Fruit fly (Drosophila melanogaster): ENCODE results near the gene Gmap.
A peak's percentile ranks its signal among the peaks of the same experiment; 100 is the strongest.

DNA sequence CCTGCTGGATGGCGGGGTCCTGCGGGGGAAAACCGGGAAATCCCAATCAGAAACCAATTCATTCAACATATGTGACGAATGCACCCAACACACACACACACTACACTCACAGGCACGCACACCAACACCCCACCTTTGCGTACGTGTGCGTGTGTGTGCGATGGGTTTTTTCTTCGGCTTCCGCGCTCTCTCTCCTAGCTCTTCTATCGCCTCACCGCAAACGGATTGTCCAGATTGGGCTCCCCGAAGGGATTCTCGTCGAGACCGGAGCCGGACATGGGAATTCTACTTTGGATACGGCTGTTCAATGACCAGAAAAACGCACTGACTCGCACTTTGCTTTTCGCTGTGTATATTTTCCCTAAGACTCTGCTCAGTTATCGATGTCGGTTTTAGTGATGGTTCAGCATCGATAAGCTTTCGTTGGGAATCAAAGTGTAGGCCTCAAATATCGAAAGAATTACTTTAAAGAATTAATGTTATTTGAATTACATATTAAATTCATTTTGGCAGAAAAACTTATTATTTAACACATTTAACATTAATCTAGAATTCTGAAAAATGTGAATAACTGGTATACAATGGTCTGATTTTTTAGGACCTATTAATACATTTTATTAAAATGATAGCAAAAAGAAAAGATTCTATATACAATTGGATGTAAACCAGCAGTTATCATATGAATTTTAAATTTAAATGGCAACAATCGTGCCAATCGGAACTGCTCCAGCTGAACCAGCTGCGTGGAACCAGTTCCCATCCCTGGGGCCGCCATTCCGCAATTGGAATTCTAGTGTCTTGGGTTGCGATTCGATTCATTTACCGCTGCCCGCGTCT lies 37.0 kb upstream of the Gmap start, which contains the start of the genes Scamp and Ahcy:
- TF ChIP-seq CG6792 (GFP tag; optimal IDR thresholded peaks at IDR 0.05) (no peak), CG9139 (GFP tag; optimal IDR thresholded peaks at IDR 0.05) (no peak), CG3032 (tag; optimal IDR thresholded peaks at IDR 0.05) (no peak), fkh (GFP tag; optimal IDR thresholded peaks at IDR 0.05) (no peak), CG15336 (GFP tag; IDR thresholded peaks at IDR 0.05) (0 out of 2 replicates have a peak, but pooled peaks have one; percentile 32), Sox102F (GFP tag; optimal IDR thresholded peaks at IDR 0.05) (peak; percentile 26), dsx (GFP tag; optimal IDR thresholded peaks at IDR 0.05; ENCODE audit: poor library complexity, severe bottlenecking) (no peak), CG6808 (GFP tag; optimal IDR thresholded peaks at IDR 0.05) (no peak), CG16779 (tag; optimal IDR thresholded peaks at IDR 0.05) (peak; percentile 10), CG11294 (GFP tag; IDR thresholded peaks at IDR 0.05) (no peak), Gug (GFP tag; IDR thresholded peaks at IDR 0.05) (no peak)
